Worm (Caenorhabditis elegans) whole organism, L1 larva: ENCODE data around the gene srbc-76.

Experiments
- C16A3.4 ChIP-seq: fragments of 150-350 bp; optimal IDR thresholded peaks from 2 replicates; lab custom pipeline; 2014; ENCODE audit warnings: missing biosample characterization, missing genetic modification characterization
- aly-2 ChIP-seq: fragments of 150-350 bp; optimal IDR thresholded peaks from 2 replicates; lab custom pipeline; 2014; ENCODE audit warnings: missing biosample characterization, missing genetic modification characterization
- ceh-82 ChIP-seq, 3 experiments: fragments of 150-350 bp in 1 of 3; sonication (generic microtip) in 2 of 3; optimal IDR thresholded peaks; 2 replicates each; lab custom pipeline; 2014 to 2017; ENCODE audit warnings: missing biosample characterization in 3 of 3, missing genetic modification characterization in 3 of 3
- ceh-88 ChIP-seq: fragments of 200-800 bp; sonication (Bioruptor generic); IDR thresholded peaks from 2 replicates; pipeline ENCODE4 v1.3.6; 2022; ENCODE audit warnings: missing genetic modification characterization, missing compliant biosample characterization
- elt-3 ChIP-seq, 6 experiments: fragments of 150-350 bp in 1 of 6; sonication (generic microtip); optimal IDR thresholded peaks; 2 replicates each; lab custom pipeline; 2017 to 2018; ENCODE audit warnings: missing biosample characterization in 6 of 6, missing genetic modification characterization in 6 of 6, inconsistent platforms in 1 of 6
- fos-1 ChIP-seq: fragments of 150-350 bp; optimal IDR thresholded peaks from 2 replicates; lab custom pipeline; 2014; ENCODE audit warnings: missing biosample characterization, missing genetic modification characterization
- jun-1 ChIP-seq: fragments of 150-350 bp; optimal IDR thresholded peaks from 2 replicates; lab custom pipeline; 2014; ENCODE audit warnings: missing biosample characterization, missing genetic modification reagents, missing genetic modification characterization
- mdl-1 ChIP-seq, 2 experiments: fragments of 150-350 bp; optimal IDR thresholded peaks; 2 replicates each; lab custom pipeline; 2014 to 2017; ENCODE audit warnings: missing biosample characterization in 2 of 2, missing genetic modification characterization in 2 of 2, inconsistent platforms in 1 of 2
- nhr-85 ChIP-seq: sonication (generic microtip); peaks from one replicate; lab custom pipeline; 2016; ENCODE audit warnings: missing genetic modification characterization, inconsistent platforms, missing compliant biosample characterization
- snpc-4 ChIP-seq: fragments of 150-350 bp; optimal IDR thresholded peaks from 2 replicates; lab custom pipeline; 2014; ENCODE audit warnings: missing biosample characterization, missing genetic modification characterization
- swsn-7 ChIP-seq: sonication (generic microtip); optimal IDR thresholded peaks from 2 replicates; lab custom pipeline; 2016; ENCODE audit warnings: missing genetic modification characterization, missing compliant biosample characterization
- tbx-2 ChIP-seq: sonication (generic microtip); optimal IDR thresholded peaks from 2 replicates; lab custom pipeline; 2016; ENCODE audit warnings: missing genetic modification characterization, missing compliant biosample characterization
- ztf-11 ChIP-seq, 2 experiments: sonication (generic microtip); optimal IDR thresholded peaks; 2 replicates each; lab custom pipeline; 2016 to 2017; ENCODE audit warnings: missing genetic modification characterization in 2 of 2, missing biosample characterization in 1 of 2, missing compliant biosample characterization in 1 of 2
- ztf-4 ChIP-seq: fragments of 150-350 bp; optimal IDR thresholded peaks from 2 replicates; lab custom pipeline; 2014; ENCODE audit warnings: missing biosample characterization, missing genetic modification characterization

ce11 chrV:15235661-15236060 is 16.5 kb upstream of the srbc-76 start, which contains the start of gene nhr-164:
- TF ChIP-seq aly-2 (tag; lab: Kevin White, UChicago) = no peak
- TF ChIP-seq swsn-7 = no peak
- no peak for TF ChIP-seq C16A3.4
- TF ChIP-seq ztf-4 (tag; lab: Kevin White, UChicago) = no peak
- no peak for TF ChIP-seq ceh-82 (tag; optimal IDR thresholded peaks at IDR 0.05; lab: Kevin White, UChicago)
- TF ChIP-seq ceh-88 (GFP tag; lab: Robert Waterston, UW) = no peak
- no peak for TF ChIP-seq mdl-1 (tag; optimal IDR thresholded peaks at IDR 0.05; lab: Kevin White, UChicago)
- TF ChIP-seq ztf-11 (tag; optimal IDR thresholded peaks at IDR 0.05; lab: Kevin White, UChicago) = no peak
- TF ChIP-seq snpc-4 (tag; lab: Kevin White, UChicago) = no peak
- no peak for TF ChIP-seq nhr-85
- no peak for TF ChIP-seq tbx-2 (tag; lab: Kevin White, UChicago)
- TF ChIP-seq jun-1 (tag; lab: Kevin White, UChicago) = no peak
- TF ChIP-seq fos-1 = no peak
- TF ChIP-seq elt-3 (tag; optimal IDR thresholded peaks at IDR 0.05; lab: Kevin White, UChicago) = no peak
